Worm (Caenorhabditis elegans) whole organism, early embryonic: Measurements from ENCODE around the gene R07A4.4.

Source experiments
- B0310.2 ChIP-seq: sonication (generic microtip); optimal IDR thresholded peaks from 2 replicates; lab custom pipeline; 2016; ENCODE audit warnings: mild to moderate bottlenecking, missing genetic modification characterization, missing compliant biosample characterization
- aly-1 ChIP-seq: sonication (generic microtip); optimal IDR thresholded peaks from 2 replicates; lab custom pipeline; 2016; ENCODE audit warnings: missing genetic modification characterization, missing compliant biosample characterization
- ama-1 ChIP-seq: fragments of 150-350 bp; optimal IDR thresholded peaks from 2 replicates; lab custom pipeline; 2014
- ets-7 ChIP-seq: sonication (generic microtip); optimal IDR thresholded peaks from 2 replicates; lab custom pipeline; 2016; ENCODE audit warnings: missing genotype, missing genetic modification characterization, missing compliant biosample characterization
- flt-1 ChIP-seq: fragments of 200-800 bp; sonication (Bioruptor generic); IDR thresholded peaks from 2 replicates; pipeline ENCODE4 v1.3.6; 2022; ENCODE audit warnings: missing genetic modification characterization, missing compliant biosample characterization
- hmg-4 ChIP-seq: fragments of 200-800 bp; sonication (Bioruptor generic); optimal IDR thresholded peaks from 2 replicates; lab custom pipeline; 2018; ENCODE audit warnings: mild to moderate bottlenecking, missing genetic modification characterization, missing compliant biosample characterization
- sea-1 ChIP-seq: fragments of 200-800 bp; sonication (Bioruptor generic); conservative IDR thresholded peaks from 2 replicates; pipeline ENCODE4 v1.3.6; 2022; ENCODE audit warnings: missing genetic modification characterization, missing compliant biosample characterization
- tbx-37 ChIP-seq: fragments of 200-800 bp; sonication (Bioruptor generic); conservative IDR thresholded peaks from 2 replicates; pipeline ENCODE4 v1.3.6; 2022; ENCODE audit warnings: missing genetic modification reagents, missing genetic modification characterization, missing compliant biosample characterization

- no peak for TF ChIP-seq ama-1 (lab: Kevin White, UChicago)
- TF ChIP-seq flt-1: no peak
- TF ChIP-seq tbx-37 (GFP tag; lab: Robert Waterston, UW): no peak
- no peak for TF ChIP-seq ets-7 (tag; lab: Kevin White, UChicago)
- no peak for TF ChIP-seq B0310.2 (tag; lab: Kevin White, UChicago)
- no peak for TF ChIP-seq hmg-4 (GFP tag; lab: Kevin White, UChicago)
- TF ChIP-seq sea-1: no peak
- no peak for TF ChIP-seq aly-1
Observed at ce11 chrX:10792435-10792834, 34.9 kb upstream of the R07A4.4 start, which contains the start of gene vap-2.
